Fruit fly (Drosophila melanogaster) whole organism, embryonic: ENCODE measurements around the gene rols.
A peak's percentile ranks its signal among the peaks of the same experiment; 100 is the strongest.

Experiments
- ATbp ChIP-seq: fragments of 200-800 bp; sonication (Bioruptor generic); optimal IDR thresholded peaks from 2 replicates; lab custom pipeline; 2017; ENCODE audit warnings: missing biosample characterization, mild to moderate bottlenecking, missing genetic modification characterization, missing genetic modification reagents
- B-H2 ChIP-seq: fragments of 200-800 bp; sonication (Bioruptor generic); optimal IDR thresholded peaks from 2 replicates; lab custom pipeline; 2018; ENCODE audit warnings: missing biosample characterization, mild to moderate bottlenecking, missing genetic modification characterization
- CG10462 ChIP-seq: fragments of 200-800 bp; sonication (Bioruptor generic); optimal IDR thresholded peaks from 2 replicates; lab custom pipeline; 2016; ENCODE audit warnings: missing biosample characterization, missing genetic modification characterization
- CG11093 ChIP-seq: fragments of 200-800 bp; sonication (Bioruptor generic); IDR thresholded peaks from 3 replicates; pipeline ENCODE4 v1.3.6; 2022; ENCODE audit warnings: missing biosample characterization, missing genetic modification characterization
- CG11696 ChIP-seq: fragments of 200-800 bp; sonication (Bioruptor generic); IDR thresholded peaks from 2 replicates; pipeline ENCODE4 v1.3.6; 2022; ENCODE audit warnings: missing biosample characterization, missing genetic modification characterization
- CG13894 ChIP-seq: fragments of 200-800 bp; sonication (Bioruptor generic); optimal IDR thresholded peaks from 3 replicates; lab custom pipeline; 2018; ENCODE audit warnings: missing biosample characterization, mild to moderate bottlenecking, missing genetic modification characterization, moderate library complexity
- CG14050 ChIP-seq: fragments of 200-800 bp; sonication (Bioruptor generic); IDR thresholded peaks from 3 replicates; pipeline ENCODE4 v1.3.6; 2022; ENCODE audit warnings: missing biosample characterization, missing genetic modification characterization
- CG14710 ChIP-seq: fragments of 200-800 bp; sonication (Bioruptor generic); optimal IDR thresholded peaks from 3 replicates; lab custom pipeline; 2019; ENCODE audit warnings: missing biosample characterization, mild to moderate bottlenecking, missing genetic modification characterization, moderate library complexity
- CG15011 ChIP-seq: fragments of 200-800 bp; sonication (Bioruptor generic); optimal IDR thresholded peaks from 3 replicates; lab custom pipeline; 2018; ENCODE audit warnings: missing biosample characterization, mild to moderate bottlenecking, missing genetic modification characterization
- CG15269 ChIP-seq: fragments of 200-800 bp; sonication (Bioruptor generic); optimal IDR thresholded peaks from 2 replicates; lab custom pipeline; 2018; ENCODE audit warnings: missing biosample characterization, mild to moderate bottlenecking, missing genetic modification characterization, moderate library complexity
- CG15601 ChIP-seq: fragments of 200-800 bp; sonication (Bioruptor generic); optimal IDR thresholded peaks from 3 replicates; lab custom pipeline; 2019; ENCODE audit warnings: missing biosample characterization, mild to moderate bottlenecking, missing genetic modification characterization, moderate library complexity
- CG1602 ChIP-seq: fragments of 200-800 bp; sonication (Bioruptor generic); optimal IDR thresholded peaks from 3 replicates; lab custom pipeline; 2016; ENCODE audit warnings: missing biosample characterization, missing genetic modification characterization
- CG16779 ChIP-seq: fragments of 200-800 bp; sonication (Bioruptor generic); IDR thresholded peaks from 2 replicates; pipeline ENCODE4 v1.3.6; 2022; ENCODE audit warnings: missing biosample characterization, missing genetic modification characterization
- CG17328 ChIP-seq: fragments of 200-800 bp; sonication (Bioruptor generic); IDR thresholded peaks from 2 replicates; pipeline ENCODE4 v1.3.6; 2022; ENCODE audit warnings: missing biosample characterization, missing genetic modification characterization
- CG18619 ChIP-seq: fragments of 200-800 bp; sonication (Bioruptor generic); optimal IDR thresholded peaks from 3 replicates; lab custom pipeline; 2017; ENCODE audit warnings: missing biosample characterization, mild to moderate bottlenecking, missing genetic modification characterization
- CG18764 ChIP-seq: fragments of 200-800 bp; sonication (Bioruptor generic); optimal IDR thresholded peaks from 3 replicates; lab custom pipeline; 2016; ENCODE audit warnings: missing biosample characterization, missing genetic modification characterization
- CG2199 ChIP-seq: fragments of 200-800 bp; sonication (Bioruptor generic); IDR thresholded peaks from 3 replicates; pipeline ENCODE4 v1.3.6; 2022; ENCODE audit warnings: missing biosample characterization, missing genetic modification characterization
- CG34376 ChIP-seq: fragments of 200-800 bp; sonication (Bioruptor generic); optimal IDR thresholded peaks from 2 replicates; lab custom pipeline; 2018; ENCODE audit warnings: missing biosample characterization, mild to moderate bottlenecking, missing genetic modification characterization
- CG5245 ChIP-seq: fragments of 200-800 bp; sonication (Bioruptor generic); optimal IDR thresholded peaks from 3 replicates; lab custom pipeline; 2016; ENCODE audit warnings: missing biosample characterization, missing genetic modification characterization
- CG6175 ChIP-seq: fragments of 200-800 bp; sonication (Bioruptor generic); IDR thresholded peaks from 3 replicates; pipeline ENCODE4 v1.3.6; 2022; ENCODE audit warnings: missing biosample characterization, missing genetic modification characterization
- CG7372 ChIP-seq: fragments of 200-800 bp; sonication (Bioruptor generic); IDR thresholded peaks from 2 replicates; pipeline ENCODE4 v1.3.6; 2022; ENCODE audit warnings: missing biosample characterization, missing genetic modification characterization
- CG7786 ChIP-seq: fragments of 200-800 bp; sonication (Bioruptor generic); optimal IDR thresholded peaks from 2 replicates; lab custom pipeline; 2016; ENCODE audit warnings: missing biosample characterization, missing genetic modification characterization
- Camta ChIP-seq: fragments of 200-800 bp; sonication (Bioruptor generic); optimal IDR thresholded peaks from 2 replicates; lab custom pipeline; 2016; ENCODE audit warnings: missing biosample characterization, missing genetic modification characterization
- CkIIα-i1 ChIP-seq: fragments of 200-800 bp; sonication (Bioruptor generic); IDR thresholded peaks from 2 replicates; pipeline ENCODE4 v1.3.6; 2022; ENCODE audit warnings: missing biosample characterization, missing genetic modification characterization
- D19B ChIP-seq: fragments of 200-800 bp; sonication (Bioruptor generic); optimal IDR thresholded peaks from 2 replicates; lab custom pipeline; 2017; ENCODE audit warnings: missing biosample characterization, mild to moderate bottlenecking, missing genetic modification characterization
- H2.0 ChIP-seq: fragments of 200-800 bp; sonication (Bioruptor generic); IDR thresholded peaks from 2 replicates; pipeline ENCODE4 v1.3.6; 2022; ENCODE audit warnings: missing biosample characterization, missing genetic modification characterization
- HLH3B ChIP-seq: fragments of 200-800 bp; sonication (Bioruptor generic); IDR thresholded peaks from 2 replicates; pipeline ENCODE4 v1.3.6; 2022; ENCODE audit warnings: missing biosample characterization, missing genetic modification characterization
- HLH54F ChIP-seq: fragments of 200-800 bp; sonication (Bioruptor generic); optimal IDR thresholded peaks from 3 replicates; lab custom pipeline; 2016; ENCODE audit warnings: missing biosample characterization, missing genetic modification characterization
- HmgZ ChIP-seq: fragments of 200-800 bp; sonication (Bioruptor generic); optimal IDR thresholded peaks from 2 replicates; lab custom pipeline; 2018; ENCODE audit warnings: missing biosample characterization, mild to moderate bottlenecking, missing genetic modification characterization
- Mes4 ChIP-seq: fragments of 200-800 bp; sonication (Bioruptor generic); optimal IDR thresholded peaks from 2 replicates; lab custom pipeline; 2016; ENCODE audit warnings: missing biosample characterization, missing genetic modification characterization
- Mrtf ChIP-seq: fragments of 200-800 bp; sonication (Bioruptor generic); IDR thresholded peaks from 3 replicates; pipeline ENCODE4 v1.3.6; 2022; ENCODE audit warnings: missing biosample characterization, missing genetic modification characterization
- Optix ChIP-seq: fragments of 200-800 bp; sonication (Bioruptor generic); IDR thresholded peaks from 3 replicates; pipeline ENCODE4 v1.3.6; 2022; ENCODE audit warnings: missing biosample characterization, missing genetic modification characterization
- Ravus ChIP-seq: fragments of 200-800 bp; sonication (Bioruptor generic); IDR thresholded peaks from 2 replicates; pipeline ENCODE4 v1.3.6; 2022; ENCODE audit warnings: missing biosample characterization, missing genetic modification characterization
- Sin3A ChIP-seq: fragments of >200 bp; optimal IDR thresholded peaks from 2 replicates; lab custom pipeline; 2018
- abd-A ChIP-seq: fragments of 200-800 bp; sonication (Bioruptor generic); optimal IDR thresholded peaks from 3 replicates; lab custom pipeline; 2019; ENCODE audit warnings: missing biosample characterization, mild to moderate bottlenecking, missing genetic modification characterization, moderate library complexity
- bab2 ChIP-seq: fragments of 200-800 bp; sonication (Bioruptor generic); optimal IDR thresholded peaks from 2 replicates; lab custom pipeline; 2016; ENCODE audit warnings: missing biosample characterization, missing genetic modification characterization
- br ChIP-seq: fragments of >200 bp; optimal IDR thresholded peaks from 2 replicates; lab custom pipeline; 2017
- chm ChIP-seq: fragments of 200-800 bp; sonication (Bioruptor generic); IDR thresholded peaks from 2 replicates; pipeline ENCODE4 v1.3.6; 2022; ENCODE audit warnings: missing biosample characterization, missing genetic modification characterization
- crp ChIP-seq, 2 experiments: fragments of 200-800 bp; sonication (Bioruptor generic); optimal IDR thresholded peaks; 2 replicates in 1 of 2; 3 replicates in 1 of 2; lab custom pipeline; 2017; ENCODE audit warnings: missing biosample characterization in 2 of 2, missing genetic modification characterization in 2 of 2, mild to moderate bottlenecking in 1 of 2, moderate library complexity in 1 of 2
- cwo ChIP-seq: fragments of 200-800 bp; sonication (Bioruptor generic); optimal IDR thresholded peaks from 3 replicates; lab custom pipeline; 2017; ENCODE audit warnings: missing biosample characterization, missing genetic modification characterization, mild to moderate bottlenecking, moderate library complexity, missing genetic modification reagents
- esg ChIP-seq: fragments of 200-800 bp; sonication (Bioruptor generic); conservative IDR thresholded peaks from 2 replicates; pipeline ENCODE4 v1.3.6; 2022; ENCODE audit warnings: missing biosample characterization, missing genetic modification characterization
- gfzf ChIP-seq: fragments of 200-800 bp; sonication (Bioruptor generic); optimal IDR thresholded peaks from 2 replicates; lab custom pipeline; 2016; ENCODE audit warnings: missing biosample characterization, mild to moderate bottlenecking, missing genetic modification characterization, moderate library complexity
- gsb-n ChIP-seq: fragments of 200-800 bp; sonication (Bioruptor generic); optimal IDR thresholded peaks from 3 replicates; lab custom pipeline; 2018; ENCODE audit warnings: missing biosample characterization, mild to moderate bottlenecking, missing genetic modification characterization
- h ChIP-seq: fragments of >200 bp; optimal IDR thresholded peaks from 2 replicates; lab custom pipeline; 2017
- ind ChIP-seq: fragments of 200-800 bp; sonication (Bioruptor generic); optimal IDR thresholded peaks from 3 replicates; lab custom pipeline; 2016; ENCODE audit warnings: missing biosample characterization, missing genetic modification characterization
- org-1 ChIP-seq: fragments of 200-800 bp; sonication (Bioruptor generic); optimal IDR thresholded peaks from 2 replicates; lab custom pipeline; 2017; ENCODE audit warnings: missing biosample characterization, missing genetic modification characterization
- pfk ChIP-seq: fragments of 200-800 bp; sonication (Bioruptor generic); optimal IDR thresholded peaks from 2 replicates; lab custom pipeline; 2018; ENCODE audit warnings: missing biosample characterization, mild to moderate bottlenecking, missing genetic modification characterization, moderate library complexity
- psq ChIP-seq: fragments of 200-800 bp; sonication (Bioruptor generic); optimal IDR thresholded peaks from 2 replicates; lab custom pipeline; 2017; ENCODE audit warnings: missing biosample characterization, missing genetic modification characterization
- pum ChIP-seq: fragments of 200-800 bp; sonication (Bioruptor generic); optimal IDR thresholded peaks from 2 replicates; lab custom pipeline; 2016; ENCODE audit warnings: missing biosample characterization, missing genetic modification characterization
- sug ChIP-seq: fragments of 200-800 bp; optimal IDR thresholded peaks from 2 replicates; lab custom pipeline; 2019; ENCODE audit warnings: missing biosample characterization, mild to moderate bottlenecking, missing genetic modification characterization, moderate library complexity
- vnd ChIP-seq: fragments of 200-800 bp; sonication (Bioruptor generic); IDR thresholded peaks from 3 replicates; pipeline ENCODE4 v1.3.6; 2022; ENCODE audit warnings: missing biosample characterization, missing genetic modification characterization; ENCODE audit not compliant: partially characterized antibody
- wek ChIP-seq: fragments of 200-800 bp; sonication (Bioruptor generic); optimal IDR thresholded peaks from 3 replicates; lab custom pipeline; 2018; ENCODE audit warnings: missing biosample characterization, mild to moderate bottlenecking, missing genetic modification characterization, moderate library complexity
- zen ChIP-seq: fragments of 200-800 bp; sonication (Bioruptor generic); optimal IDR thresholded peaks from 3 replicates; lab custom pipeline; 2018; ENCODE audit warnings: missing biosample characterization, mild to moderate bottlenecking, missing genetic modification characterization, moderate library complexity

The rols gene

DNA sequence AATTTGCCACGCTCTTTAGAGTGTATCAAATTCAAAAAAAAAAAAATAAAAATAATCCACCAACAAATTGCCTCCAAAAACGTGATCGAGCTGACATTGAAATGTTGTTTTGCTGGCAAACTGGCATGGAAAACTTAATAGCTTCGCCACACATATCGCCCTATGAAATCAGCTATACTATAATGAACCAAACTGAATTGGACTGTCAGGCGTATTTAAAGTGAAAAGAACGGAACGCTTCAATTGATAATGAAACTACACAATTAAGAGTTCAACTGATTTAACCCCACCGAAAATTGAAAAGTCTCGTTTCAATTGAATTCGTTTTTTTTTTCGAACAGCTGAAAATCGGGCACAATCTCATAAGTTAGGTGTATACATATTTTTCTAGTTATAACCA is 25.6 kb downstream of the rols start:
- TF ChIP-seq CG7786 (GFP tag; lab: Kevin White, UChicago) (no peak), CG14050 (no peak), br (lab: Kevin White, UChicago) (no peak), zen (tag; lab: Kevin White, UChicago) (no peak), D19B (no peak), CG7372 (no peak), cwo (GFP tag; lab: Kevin White, UChicago) (peak; percentile 80), Sin3A (no peak), CkIIα-i1 (GFP tag; lab: Robert Waterston, UW) (no peak), vnd (GFP tag; lab: Robert Waterston, UW) (no peak), esg (GFP tag; lab: Robert Waterston, UW) (no peak), CG16779 (GFP tag; lab: Robert Waterston, UW) (no peak), CG14710 (no peak), HLH54F (GFP tag; lab: Kevin White, UChicago) (no peak), CG15601 (tag; lab: Kevin White, UChicago) (peak; percentile 64), B-H2 (GFP tag; lab: Kevin White, UChicago) (no peak), CG18764 (GFP tag; lab: Kevin White, UChicago) (no peak), CG11093 (GFP tag; lab: Robert Waterston, UW) (no peak), Mes4 (GFP tag; lab: Kevin White, UChicago) (no peak), CG11696 (no peak), CG1602 (no peak), CG15269 (tag; lab: Kevin White, UChicago) (peak; percentile 25), Optix (no peak), org-1 (GFP tag; lab: Kevin White, UChicago) (no peak), Ravus (GFP tag; lab: Robert Waterston, UW) (no peak), HLH3B (no peak), chm (no peak), pum (GFP tag; lab: Kevin White, UChicago) (no peak), abd-A (peak; percentile 42), CG17328 (GFP tag; lab: Robert Waterston, UW) (no peak), gfzf (GFP tag; lab: Kevin White, UChicago) (no peak), psq (GFP tag; lab: Kevin White, UChicago) (no peak), HmgZ (tag; lab: Kevin White, UChicago) (no peak), ATbp (no peak), pfk (GFP tag; lab: Kevin White, UChicago) (no peak), sug (tag; lab: Kevin White, UChicago) (peak; percentile 55), CG6175 (0 out of 3 replicates have a peak, but pooled peaks have one; percentile 12), CG13894 (tag; lab: Kevin White, UChicago) (peak; percentile 26), h (no peak), bab2 (no peak), Camta (GFP tag; lab: Kevin White, UChicago) (no peak), gsb-n (peak; percentile 23), CG10462 (GFP tag; lab: Kevin White, UChicago) (no peak), CG2199 (GFP tag; lab: Robert Waterston, UW) (0 out of 3 replicates have a peak, but pooled peaks have one; percentile 46), ind (GFP tag; lab: Kevin White, UChicago) (no peak), crp (GFP tag; optimal IDR thresholded peaks at IDR 0.05; lab: Kevin White, UChicago) (no peak), CG5245 (GFP tag; lab: Kevin White, UChicago) (no peak), H2.0 (GFP tag; lab: Robert Waterston, UW) (no peak), CG34376 (GFP tag; lab: Kevin White, UChicago) (peak; percentile 77), CG18619 (no peak), Mrtf (GFP tag; lab: Robert Waterston, UW) (no peak), CG15011 (no peak), wek (no peak)
